Worm (Caenorhabditis elegans) whole organism, late embryonic: ENCODE measurements around the gene Y77E11A.16.

Source experiments
- elt-4 ChIP-seq: sonication (generic microtip); optimal IDR thresholded peaks from 2 replicates; lab custom pipeline; 2016; ENCODE audit warnings: missing genetic modification characterization, missing compliant biosample characterization
- fax-1 ChIP-seq: sonication (generic microtip); optimal IDR thresholded peaks from 2 replicates; lab custom pipeline; 2016; ENCODE audit warnings: missing genotype, missing genetic modification characterization, missing compliant biosample characterization
- nhr-11 ChIP-seq: fragments of 150-350 bp; optimal IDR thresholded peaks from 2 replicates; lab custom pipeline; 2014; ENCODE audit warnings: missing biosample characterization, missing genetic modification characterization
- pha-4 ChIP-seq: fragments of 150-350 bp; optimal IDR thresholded peaks from 2 replicates; lab custom pipeline; 2018; ENCODE audit warnings: missing biosample characterization, missing genetic modification reagents, missing genetic modification characterization
- sox-4 ChIP-seq: sonication (generic microtip); optimal IDR thresholded peaks from 2 replicates; lab custom pipeline; 2017; ENCODE audit warnings: mild to moderate bottlenecking, missing genetic modification characterization, inconsistent platforms, missing compliant biosample characterization
- unc-3 ChIP-seq, 2 experiments: fragments of 200-800 bp in 1 of 2; sonication (Bioruptor generic) in 1 of 2; sonication (generic microtip) in 1 of 2; conservative IDR thresholded peaks in 1 of 2; optimal IDR thresholded peaks in 1 of 2; 2 replicates each; pipeline versions ENCODE4 v1.3.6 to Lab custom; 2016 to 2022; ENCODE audit warnings: missing compliant biosample characterization in 2 of 2, missing genetic modification characterization in 2 of 2, missing genetic modification reagents in 1 of 2

- TF ChIP-seq pha-4 (tag; lab: Kevin White, UChicago) (no peak), nhr-11 (tag; lab: Kevin White, UChicago) (no peak), sox-4 (tag; lab: Kevin White, UChicago) (no peak), elt-4 (tag; lab: Kevin White, UChicago) (no peak), unc-3 (GFP tag; conservative IDR thresholded peaks at IDR 0.05; lab: Robert Waterston, UW) (no peak), unc-3 (tag; optimal IDR thresholded peaks at IDR 0.05; lab: Kevin White, UChicago) (no peak), fax-1 (tag; lab: Kevin White, UChicago) (no peak)
Measured at ce11 chrIV:1461463-1461862, 23.8 kb upstream of the Y77E11A.16 start.
